Fruit fly (Drosophila melanogaster) whole organism: ENCODE data around the gene CG1847.

Source experiments
- CG8478 ChIP-seq: fragments of >200 bp; optimal IDR thresholded peaks from 2 replicates; lab custom pipeline; 2018; ENCODE audit warnings: inconsistent platforms
- Dll ChIP-seq: fragments of >200 bp; optimal IDR thresholded peaks from 2 replicates; lab custom pipeline; 2017
- EcR ChIP-seq, 2 experiments: fragments of >200 bp; optimal IDR thresholded peaks; 2 replicates each; lab custom pipeline; 2017; ENCODE audit warnings: missing biosample characterization in 2 of 2, missing genetic modification characterization in 2 of 2, missing genetic modification reagents in 2 of 2
- pan ChIP-seq: fragments of >200 bp; optimal IDR thresholded peaks from 2 replicates; lab custom pipeline; 2017
- psq ChIP-seq: fragments of >200 bp; optimal IDR thresholded peaks from 2 replicates; lab custom pipeline; 2017
- usp ChIP-seq: fragments of >200 bp; optimal IDR thresholded peaks from 2 replicates; lab custom pipeline; 2017; ENCODE audit warnings: missing biosample characterization, missing genetic modification characterization, mixed read lengths

DNA sequence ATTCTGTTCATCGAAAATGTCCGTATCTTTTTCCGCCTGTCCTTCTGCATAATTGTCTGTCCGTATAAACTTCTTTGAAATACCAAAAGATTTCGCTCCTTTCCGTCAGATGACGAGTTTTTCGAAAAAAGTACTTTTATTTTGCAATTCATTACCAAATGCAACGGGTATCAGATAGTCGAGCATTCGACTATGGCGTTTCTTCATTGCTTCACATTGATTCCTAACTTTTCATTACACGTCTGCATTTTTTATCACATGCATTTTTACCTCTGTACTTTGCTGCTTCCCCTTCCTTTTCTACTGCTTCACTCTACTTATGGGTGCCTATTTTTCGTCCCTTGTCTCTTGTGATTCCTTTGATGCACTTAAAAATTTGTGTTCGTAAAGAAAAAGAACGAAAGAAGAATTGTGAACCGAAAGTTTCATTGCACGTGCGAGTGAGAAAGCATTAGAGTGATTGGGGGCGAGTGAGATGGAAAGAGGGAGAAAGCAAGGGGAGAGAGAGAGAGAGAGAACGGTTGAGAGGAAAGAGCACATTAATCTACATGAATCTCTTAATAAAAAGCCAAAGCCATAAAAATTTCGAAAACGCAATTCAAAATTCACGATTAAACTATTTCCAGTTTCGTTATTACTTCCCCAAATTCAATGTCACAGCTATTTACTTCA is 40.5 kb upstream of the CG1847 start:
- TF ChIP-seq psq (no peak), EcR (GFP tag; optimal IDR thresholded peaks at IDR 0.05; lab: Kevin White, UChicago) (no peak), usp (GFP tag; lab: Kevin White, UChicago) (no peak), pan (lab: Kevin White, UChicago) (no peak), Dll (lab: Kevin White, UChicago) (no peak), CG8478 (lab: Kevin White, UChicago) (no peak)
